Fruit fly (Drosophila melanogaster) whole organism, embryonic: ENCODE results near the gene CG14439.

ENCODE experiments used
- Adf1 ChIP-seq: fragments of 200-800 bp; sonication (Bioruptor generic); IDR thresholded peaks from 2 replicates; pipeline ENCODE4 v1.3.6; 2022; ENCODE audit warnings: missing biosample characterization, missing genetic modification characterization
- CG11093 ChIP-seq: fragments of 200-800 bp; sonication (Bioruptor generic); IDR thresholded peaks from 3 replicates; pipeline ENCODE4 v1.3.6; 2022; ENCODE audit warnings: missing biosample characterization, missing genetic modification characterization
- CG11723 ChIP-seq: fragments of 200-800 bp; sonication (Bioruptor generic); optimal IDR thresholded peaks from 2 replicates; lab custom pipeline; 2017; ENCODE audit warnings: missing biosample characterization, mild to moderate bottlenecking, missing genetic modification characterization
- CG13894 ChIP-seq: fragments of 200-800 bp; sonication (Bioruptor generic); optimal IDR thresholded peaks from 3 replicates; lab custom pipeline; 2018; ENCODE audit warnings: missing biosample characterization, mild to moderate bottlenecking, missing genetic modification characterization, moderate library complexity
- CG15601 ChIP-seq: fragments of 200-800 bp; sonication (Bioruptor generic); optimal IDR thresholded peaks from 3 replicates; lab custom pipeline; 2019; ENCODE audit warnings: missing biosample characterization, mild to moderate bottlenecking, missing genetic modification characterization, moderate library complexity
- CG30431 ChIP-seq: fragments of 200-800 bp; sonication (Bioruptor generic); optimal IDR thresholded peaks from 2 replicates; lab custom pipeline; 2017; ENCODE audit warnings: missing biosample characterization, missing genetic modification characterization
- CG32532 ChIP-seq: fragments of 200-800 bp; sonication (Bioruptor generic); IDR thresholded peaks from 2 replicates; pipeline ENCODE4 v1.3.6; 2022; ENCODE audit warnings: missing biosample characterization, missing genetic modification characterization
- CG33213 ChIP-seq: fragments of 200-800 bp; sonication (Bioruptor generic); optimal IDR thresholded peaks from 3 replicates; lab custom pipeline; 2016; ENCODE audit warnings: missing biosample characterization, missing genetic modification characterization
- CG3407 ChIP-seq: fragments of 200-800 bp; sonication (Bioruptor generic); optimal IDR thresholded peaks from 2 replicates; lab custom pipeline; 2018; ENCODE audit warnings: missing biosample characterization, mild to moderate bottlenecking, missing genetic modification characterization
- CG42726 ChIP-seq: fragments of 200-800 bp; sonication (Bioruptor generic); IDR thresholded peaks from 2 replicates; pipeline ENCODE4 v1.3.6; 2022; ENCODE audit warnings: missing biosample characterization, missing genetic modification characterization; ENCODE audit not compliant: partially characterized antibody
- CG4282 ChIP-seq: fragments of 200-800 bp; sonication (Bioruptor generic); optimal IDR thresholded peaks from 2 replicates; lab custom pipeline; 2016; ENCODE audit warnings: missing biosample characterization, missing genetic modification characterization
- CG43689 ChIP-seq: fragments of 200-800 bp; sonication (Bioruptor generic); IDR thresholded peaks from 2 replicates; pipeline ENCODE4 v1.3.6; 2022; ENCODE audit warnings: missing biosample characterization, missing genetic modification characterization
- CG4617 ChIP-seq: fragments of 200-800 bp; sonication (Bioruptor generic); optimal IDR thresholded peaks from 3 replicates; lab custom pipeline; 2016; ENCODE audit warnings: missing biosample characterization, missing genetic modification characterization, borderline replicate concordance
- E2f2 ChIP-seq: fragments of 200-800 bp; sonication (Bioruptor generic); IDR thresholded peaks from 2 replicates; pipeline ENCODE4 v1.3.6; 2022; ENCODE audit warnings: missing biosample characterization, missing genetic modification characterization
- Ets97D ChIP-seq: fragments of 200-800 bp; sonication (Bioruptor generic); optimal IDR thresholded peaks from 3 replicates; lab custom pipeline; 2016; ENCODE audit warnings: missing biosample characterization, missing genetic modification characterization
- Gug ChIP-seq: fragments of 200-800 bp; sonication (Bioruptor generic); IDR thresholded peaks from 4 replicates; pipeline ENCODE4 v1.3.6; 2022; ENCODE audit warnings: missing biosample characterization, missing genetic modification characterization
- H2.0 ChIP-seq: fragments of 200-800 bp; sonication (Bioruptor generic); IDR thresholded peaks from 2 replicates; pipeline ENCODE4 v1.3.6; 2022; ENCODE audit warnings: missing biosample characterization, missing genetic modification characterization
- HLH4C ChIP-seq: fragments of 200-800 bp; sonication (Bioruptor generic); IDR thresholded peaks from 3 replicates; pipeline ENCODE4 v1.3.6; 2022; ENCODE audit warnings: missing biosample characterization, missing genetic modification characterization; ENCODE audit not compliant: partially characterized antibody
- Lhr ChIP-seq: fragments of 200-800 bp; sonication (Bioruptor generic); optimal IDR thresholded peaks from 3 replicates; lab custom pipeline; 2017; ENCODE audit warnings: mild to moderate bottlenecking, missing biosample characterization, missing genetic modification reagents, missing genetic modification characterization
- Mad ChIP-seq: fragments of 200-800 bp; sonication (Bioruptor generic); optimal IDR thresholded peaks from 2 replicates; lab custom pipeline; 2016; ENCODE audit warnings: missing biosample characterization, missing genetic modification characterization
- Max ChIP-seq: fragments of 200-800 bp; sonication (Bioruptor generic); optimal IDR thresholded peaks from 2 replicates; lab custom pipeline; 2016; ENCODE audit warnings: missing biosample characterization, mild to moderate bottlenecking, missing genetic modification characterization
- Meics ChIP-seq: fragments of 200-800 bp; sonication (Bioruptor generic); optimal IDR thresholded peaks from 2 replicates; lab custom pipeline; 2017; ENCODE audit warnings: missing biosample characterization, mild to moderate bottlenecking, missing genetic modification characterization
- Myb ChIP-seq: fragments of 200-800 bp; sonication (Bioruptor generic); optimal IDR thresholded peaks from 2 replicates; lab custom pipeline; 2016; ENCODE audit warnings: missing biosample characterization, missing genetic modification characterization
- NFAT ChIP-seq: fragments of 200-800 bp; sonication (Bioruptor generic); IDR thresholded peaks from 2 replicates; pipeline ENCODE4 v1.3.6; 2022; ENCODE audit warnings: missing biosample characterization, missing genetic modification characterization
- Nf-YC ChIP-seq: fragments of 200-800 bp; optimal IDR thresholded peaks from 3 replicates; lab custom pipeline; 2019; ENCODE audit warnings: missing biosample characterization, mild to moderate bottlenecking, missing genetic modification characterization, moderate library complexity
- Optix ChIP-seq: fragments of 200-800 bp; sonication (Bioruptor generic); IDR thresholded peaks from 3 replicates; pipeline ENCODE4 v1.3.6; 2022; ENCODE audit warnings: missing biosample characterization, missing genetic modification characterization
- PHDP ChIP-seq: fragments of 200-800 bp; sonication (Bioruptor generic); optimal IDR thresholded peaks from 3 replicates; lab custom pipeline; 2018; ENCODE audit warnings: missing biosample characterization, mild to moderate bottlenecking, missing genetic modification characterization, moderate library complexity
- Scr ChIP-seq: fragments of 200-800 bp; sonication (Bioruptor generic); IDR thresholded peaks from 2 replicates; pipeline ENCODE4 v1.3.6; 2022; ENCODE audit warnings: missing biosample characterization, missing genetic modification characterization; ENCODE audit not compliant: partially characterized antibody
- abd-A ChIP-seq: fragments of 200-800 bp; sonication (Bioruptor generic); optimal IDR thresholded peaks from 3 replicates; lab custom pipeline; 2019; ENCODE audit warnings: missing biosample characterization, mild to moderate bottlenecking, missing genetic modification characterization, moderate library complexity
- amos ChIP-seq: fragments of 200-800 bp; sonication (Bioruptor generic); IDR thresholded peaks from 2 replicates; pipeline ENCODE4 v1.3.6; 2022; ENCODE audit warnings: missing biosample characterization, missing genetic modification characterization; ENCODE audit not compliant: partially characterized antibody
- crp ChIP-seq, 2 experiments: fragments of 200-800 bp; sonication (Bioruptor generic); optimal IDR thresholded peaks; 2 replicates in 1 of 2; 3 replicates in 1 of 2; lab custom pipeline; 2017; ENCODE audit warnings: missing biosample characterization in 2 of 2, missing genetic modification characterization in 2 of 2, mild to moderate bottlenecking in 1 of 2, moderate library complexity in 1 of 2
- danr ChIP-seq: fragments of 200-800 bp; sonication (Bioruptor generic); IDR thresholded peaks from 2 replicates; pipeline ENCODE4 v1.3.6; 2022; ENCODE audit warnings: missing biosample characterization, missing genetic modification characterization
- dmrt11E ChIP-seq: fragments of 200-800 bp; sonication (Bioruptor generic); optimal IDR thresholded peaks from 3 replicates; lab custom pipeline; 2018; ENCODE audit warnings: missing biosample characterization, mild to moderate bottlenecking, missing genetic modification characterization, moderate library complexity
- emc ChIP-seq: fragments of 200-800 bp; sonication (Bioruptor generic); optimal IDR thresholded peaks from 2 replicates; lab custom pipeline; 2016; ENCODE audit warnings: missing biosample characterization, missing genetic modification characterization
- eve ChIP-seq, 2 experiments: fragments of >200 bp; optimal IDR thresholded peaks; 2 replicates each; lab custom pipeline; 2017; ENCODE audit warnings: missing biosample characterization in 2 of 2, missing genetic modification characterization in 2 of 2
- ewg ChIP-seq: fragments of 200-800 bp; sonication (Bioruptor generic); optimal IDR thresholded peaks from 3 replicates; lab custom pipeline; 2017; ENCODE audit warnings: mild to moderate bottlenecking, missing biosample characterization, missing genetic modification reagents, missing genetic modification characterization
- eyg ChIP-seq: fragments of 200-800 bp; sonication (Bioruptor generic); optimal IDR thresholded peaks from 3 replicates; lab custom pipeline; 2016; ENCODE audit warnings: missing biosample characterization, missing genetic modification characterization
- gce ChIP-seq: fragments of 200-800 bp; sonication (Bioruptor generic); IDR thresholded peaks from 3 replicates; pipeline ENCODE4 v1.3.6; 2022; ENCODE audit warnings: missing biosample characterization, missing genetic modification characterization
- inv ChIP-seq: fragments of 200-800 bp; sonication (Bioruptor generic); IDR thresholded peaks from 2 replicates; pipeline ENCODE4 v1.3.6; 2022; ENCODE audit warnings: missing biosample characterization, missing genetic modification characterization; ENCODE audit not compliant: partially characterized antibody
- ken ChIP-seq: fragments of 200-800 bp; sonication (Bioruptor generic); IDR thresholded peaks from 3 replicates; pipeline ENCODE4 v1.3.6; 2022; ENCODE audit warnings: missing biosample characterization, missing genetic modification characterization
- lilli ChIP-seq: fragments of 200-800 bp; sonication (Bioruptor generic); optimal IDR thresholded peaks from 3 replicates; lab custom pipeline; 2016; ENCODE audit warnings: missing biosample characterization, missing genetic modification characterization
- lmd ChIP-seq: fragments of 200-800 bp; sonication (Bioruptor generic); IDR thresholded peaks from 2 replicates; pipeline ENCODE4 v1.3.6; 2022; ENCODE audit warnings: missing biosample characterization, missing genetic modification characterization
- mld ChIP-seq: fragments of 200-800 bp; sonication (Bioruptor generic); IDR thresholded peaks from 3 replicates; pipeline ENCODE4 v1.3.6; 2022; ENCODE audit warnings: missing biosample characterization, missing genetic modification characterization; ENCODE audit not compliant: partially characterized antibody
- p53 ChIP-seq: fragments of 200-800 bp; sonication (Bioruptor generic); optimal IDR thresholded peaks from 2 replicates; lab custom pipeline; 2016; ENCODE audit warnings: missing biosample characterization, missing genetic modification characterization
- pros ChIP-seq: fragments of 200-800 bp; sonication (Bioruptor generic); optimal IDR thresholded peaks from 3 replicates; lab custom pipeline; 2019; ENCODE audit warnings: missing biosample characterization, mild to moderate bottlenecking, missing genetic modification characterization, moderate library complexity
- psq ChIP-seq: fragments of 200-800 bp; sonication (Bioruptor generic); optimal IDR thresholded peaks from 2 replicates; lab custom pipeline; 2017; ENCODE audit warnings: missing biosample characterization, missing genetic modification characterization
- sug ChIP-seq: fragments of 200-800 bp; optimal IDR thresholded peaks from 2 replicates; lab custom pipeline; 2019; ENCODE audit warnings: missing biosample characterization, mild to moderate bottlenecking, missing genetic modification characterization, moderate library complexity
- tll ChIP-seq, 2 experiments: fragments of 200-800 bp in 1 of 2; fragments of >200 bp in 1 of 2; sonication (Bioruptor generic) in 1 of 2; optimal IDR thresholded peaks; 2 replicates each; lab custom pipeline; 2017 to 2019; ENCODE audit warnings: missing biosample characterization in 2 of 2, missing genetic modification characterization in 2 of 2, mild to moderate bottlenecking in 1 of 2, moderate library complexity in 1 of 2
- vfl ChIP-seq: fragments of 200-800 bp; sonication (Bioruptor generic); optimal IDR thresholded peaks from 2 replicates; lab custom pipeline; 2016; ENCODE audit warnings: missing biosample characterization, missing genetic modification characterization
- zfh1 ChIP-seq: fragments of 200-800 bp; sonication (Bioruptor generic); IDR thresholded peaks from 3 replicates; pipeline ENCODE4 v1.3.6; 2022; ENCODE audit warnings: missing biosample characterization, missing genetic modification characterization

The CG14439 gene

DNA sequence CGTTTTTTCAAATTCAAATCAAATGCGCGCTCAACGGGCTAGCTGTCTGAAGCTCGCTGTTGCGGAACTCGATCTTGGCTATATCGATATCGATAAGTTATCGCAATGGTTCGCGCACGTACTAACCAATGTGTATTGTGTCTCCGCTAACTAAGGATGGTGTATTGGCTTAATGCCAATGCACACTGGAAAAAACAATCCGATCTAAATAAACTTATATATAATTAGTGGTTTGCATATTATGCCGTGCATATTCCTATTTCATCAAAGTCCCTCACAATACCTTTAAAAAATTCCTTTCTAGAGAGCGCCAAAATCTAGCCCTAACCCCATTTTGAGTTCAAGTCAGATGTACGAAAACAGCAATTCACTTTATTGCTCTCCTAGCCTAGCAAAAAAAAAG, 6.2 kb upstream of the CG14439 start (continued):
- peak; percentile 99 for TF ChIP-seq E2f2 (GFP tag; lab: Robert Waterston, UW)
- TF ChIP-seq HLH4C (GFP tag; lab: Robert Waterston, UW), result peak; percentile 74
- TF ChIP-seq Ets97D (GFP tag; lab: Kevin White, UChicago), result peak; percentile 87
- peak; percentile 63 for TF ChIP-seq Scr (GFP tag; lab: Robert Waterston, UW)
- peak; percentile 74; the same call in 1 of the 2 replicates for TF ChIP-seq CG32532
- TF ChIP-seq ewg, result peak; percentile 54
- no peak for TF ChIP-seq CG30431 (GFP tag; lab: Kevin White, UChicago)
- TF ChIP-seq sug (tag; lab: Kevin White, UChicago), result peak; percentile 40
- no peak for TF ChIP-seq CG3407
- TF ChIP-seq Nf-YC (tag; lab: Kevin White, UChicago), result peak; percentile 27
- peak; percentile 53 for TF ChIP-seq vfl (GFP tag; lab: Kevin White, UChicago)
- peak; percentile 86 for TF ChIP-seq amos (GFP tag; lab: Robert Waterston, UW)
- peak; percentile 71; the same call in 1 of the 3 replicates for TF ChIP-seq mld (GFP tag; lab: Robert Waterston, UW)
- TF ChIP-seq emc (GFP tag; lab: Kevin White, UChicago), result peak; percentile 21
- no peak for TF ChIP-seq pros (GFP tag; lab: Kevin White, UChicago)
- TF ChIP-seq CG15601 (tag; lab: Kevin White, UChicago), result peak; percentile 48
- peak; percentile 15 for TF ChIP-seq dmrt11E (tag; lab: Kevin White, UChicago)
- peak; percentile 39 for TF ChIP-seq CG4282 (GFP tag; lab: Kevin White, UChicago)
- TF ChIP-seq inv (GFP tag; lab: Robert Waterston, UW), result peak; percentile 62; the same call in 1 of the 2 replicates
- TF ChIP-seq CG42726, result peak; percentile 92
- no peak for TF ChIP-seq CG11723
- TF ChIP-seq ken (GFP tag; lab: Robert Waterston, UW), result 0 out of 3 replicates have a peak, but pooled peaks have one; percentile 36
- TF ChIP-seq CG11093 (GFP tag; lab: Robert Waterston, UW), result no peak
- no peak for TF ChIP-seq CG43689 (GFP tag; lab: Robert Waterston, UW)
- TF ChIP-seq Gug (GFP tag; lab: Robert Waterston, UW), result no peak
- peak; percentile 50 for TF ChIP-seq H2.0 (GFP tag; lab: Robert Waterston, UW)
- peak; percentile 44; the same call in 1 of the 3 replicates for TF ChIP-seq Optix (GFP tag; lab: Robert Waterston, UW)
- TF ChIP-seq Lhr (GFP tag; lab: Kevin White, UChicago), result peak; percentile 84
- peak; percentile 94 for TF ChIP-seq Myb (GFP tag; lab: Kevin White, UChicago)
- peak; percentile 52; the same call in 1 of the 2 replicates for TF ChIP-seq NFAT (GFP tag; lab: Robert Waterston, UW)
- no peak for TF ChIP-seq eve (GFP tag; optimal IDR thresholded peaks at IDR 0.05; lab: Kevin White, UChicago)
- TF ChIP-seq lilli, result peak; percentile 73
- no peak for TF ChIP-seq psq
- TF ChIP-seq danr (GFP tag; lab: Robert Waterston, UW), result 0 out of 2 replicates have a peak, but pooled peaks have one; percentile 26
- TF ChIP-seq CG33213 (GFP tag; lab: Kevin White, UChicago), result peak; percentile 70
- peak; percentile 45 for TF ChIP-seq Mad
- peak; percentile 53; the same call in 1 of the 2 replicates for TF ChIP-seq lmd (GFP tag; lab: Robert Waterston, UW)
- TF ChIP-seq crp (GFP tag; optimal IDR thresholded peaks at IDR 0.05; lab: Kevin White, UChicago), result no peak
- TF ChIP-seq Adf1 (GFP tag; lab: Robert Waterston, UW), result 0 out of 2 replicates have a peak, but pooled peaks have one; percentile 11
- TF ChIP-seq gce (GFP tag; lab: Robert Waterston, UW), result peak; percentile 50; the same call in 1 of the 3 replicates
- TF ChIP-seq Meics, result peak; percentile 56
- peak; percentile 49 for TF ChIP-seq PHDP (tag; lab: Kevin White, UChicago)
- no peak for TF ChIP-seq tll (GFP tag; optimal IDR thresholded peaks at IDR 0.05; lab: Kevin White, UChicago)
- TF ChIP-seq Max (GFP tag; lab: Kevin White, UChicago), result peak; percentile 40
- peak; percentile 66 for TF ChIP-seq CG13894 (tag; lab: Kevin White, UChicago)
- TF ChIP-seq CG4617 (GFP tag; lab: Kevin White, UChicago), result no peak
- TF ChIP-seq zfh1, result peak; percentile 47; the same call in 2 of the 3 replicates
- TF ChIP-seq abd-A (tag; lab: Kevin White, UChicago), result no peak
- TF ChIP-seq p53, result peak; percentile 13
- TF ChIP-seq eyg (GFP tag; lab: Kevin White, UChicago), result peak; percentile 14
